Fruit fly (Drosophila melanogaster) whole organism, embryonic: ENCODE data around the gene CG4218.

Experiments used
- Adf1 ChIP-seq: fragments of 200-800 bp; sonication (Bioruptor generic); IDR thresholded peaks from 2 replicates; pipeline ENCODE4 v1.3.6; 2022; ENCODE audit warnings: missing biosample characterization, missing genetic modification characterization
- Bgb ChIP-seq: fragments of 200-800 bp; sonication (Bioruptor generic); IDR thresholded peaks from 2 replicates; pipeline ENCODE4 v1.3.6; 2022; ENCODE audit warnings: missing biosample characterization, missing genetic modification characterization; ENCODE audit not compliant: partially characterized antibody
- C15 ChIP-seq: fragments of 200-800 bp; sonication (Bioruptor generic); IDR thresholded peaks from 3 replicates; pipeline ENCODE4 v1.3.6; 2022; ENCODE audit warnings: missing biosample characterization, missing genetic modification characterization
- CG10543 ChIP-seq: fragments of 200-800 bp; sonication (Bioruptor generic); optimal IDR thresholded peaks from 3 replicates; lab custom pipeline; 2017; ENCODE audit warnings: missing biosample characterization, mild to moderate bottlenecking, missing genetic modification characterization, moderate library complexity
- CG12219 ChIP-seq: fragments of 200-800 bp; sonication (Bioruptor generic); optimal IDR thresholded peaks from 3 replicates; lab custom pipeline; 2018; ENCODE audit warnings: missing biosample characterization, mild to moderate bottlenecking, missing genetic modification characterization
- CG12236 ChIP-seq: fragments of 200-800 bp; sonication (Bioruptor generic); optimal IDR thresholded peaks from 2 replicates; lab custom pipeline; 2016; ENCODE audit warnings: missing biosample characterization, missing genetic modification characterization
- CG13123 ChIP-seq: fragments of 200-800 bp; sonication (Bioruptor generic); optimal IDR thresholded peaks from 2 replicates; lab custom pipeline; 2016; ENCODE audit warnings: missing biosample characterization, missing genetic modification characterization
- CG14014 ChIP-seq: fragments of 200-800 bp; sonication (Bioruptor generic); IDR thresholded peaks from 2 replicates; pipeline ENCODE4 v1.3.6; 2022; ENCODE audit warnings: missing biosample characterization, missing genetic modification characterization
- CG18619 ChIP-seq: fragments of 200-800 bp; sonication (Bioruptor generic); optimal IDR thresholded peaks from 3 replicates; lab custom pipeline; 2017; ENCODE audit warnings: missing biosample characterization, mild to moderate bottlenecking, missing genetic modification characterization
- CG32767 ChIP-seq: fragments of 200-800 bp; sonication (Bioruptor generic); IDR thresholded peaks from 2 replicates; pipeline ENCODE4 v1.3.6; 2022; ENCODE audit warnings: missing biosample characterization, missing genetic modification characterization
- CG34224 ChIP-seq: fragments of 200-800 bp; sonication (Bioruptor generic); IDR thresholded peaks from 3 replicates; pipeline ENCODE4 v1.3.6; 2022; ENCODE audit warnings: missing biosample characterization, missing genetic modification characterization; ENCODE audit not compliant: partially characterized antibody
- CG3726 ChIP-seq: fragments of 200-800 bp; sonication (Bioruptor generic); IDR thresholded peaks from 3 replicates; pipeline ENCODE4, ENCODE4 v1.3.6; 2022; ENCODE audit warnings: missing biosample characterization, missing genetic modification characterization
- CG6689 ChIP-seq: fragments of 200-800 bp; sonication (Bioruptor generic); IDR thresholded peaks from 2 replicates; pipeline ENCODE4 v1.3.6; 2022; ENCODE audit warnings: missing biosample characterization, missing genetic modification characterization
- CG8388 ChIP-seq: fragments of 200-800 bp; sonication (Bioruptor generic); optimal IDR thresholded peaks from 2 replicates; lab custom pipeline; 2019; ENCODE audit warnings: missing biosample characterization, mild to moderate bottlenecking, missing genetic modification characterization, moderate library complexity
- CG8478 ChIP-seq: fragments of >200 bp; optimal IDR thresholded peaks from 2 replicates; lab custom pipeline; 2018
- CG9215 ChIP-seq: fragments of 200-800 bp; sonication (Bioruptor generic); IDR thresholded peaks from 2 replicates; pipeline ENCODE4 v1.3.6; 2022; ENCODE audit warnings: missing biosample characterization, missing genetic modification characterization
- CrebB ChIP-seq: fragments of 200-800 bp; sonication (Bioruptor generic); optimal IDR thresholded peaks from 3 replicates; lab custom pipeline; 2018; ENCODE audit warnings: missing biosample characterization, mild to moderate bottlenecking, missing genetic modification characterization
- Dbx ChIP-seq: fragments of 200-800 bp; sonication (Bioruptor generic); IDR thresholded peaks from 3 replicates; pipeline ENCODE4 v1.3.6; 2022; ENCODE audit warnings: missing biosample characterization, missing genetic modification characterization
- Fer3 ChIP-seq: fragments of 200-800 bp; sonication (Bioruptor generic); optimal IDR thresholded peaks from 2 replicates; lab custom pipeline; 2018; ENCODE audit warnings: missing biosample characterization, mild to moderate bottlenecking, missing genetic modification characterization, moderate library complexity
- Hr51 ChIP-seq, 2 experiments: fragments of 200-800 bp; sonication (Bioruptor generic); optimal IDR thresholded peaks; 2 replicates in 1 of 2; 3 replicates in 1 of 2; lab custom pipeline; 2016 to 2018; ENCODE audit warnings: missing biosample characterization in 2 of 2, missing genetic modification characterization in 2 of 2, mild to moderate bottlenecking in 1 of 2, moderate library complexity in 1 of 2
- Hr78 ChIP-seq, 2 experiments: fragments of 200-800 bp in 1 of 2; fragments of >200 bp in 1 of 2; sonication (Bioruptor generic) in 1 of 2; optimal IDR thresholded peaks; 2 replicates each; lab custom pipeline; 2017 to 2019; ENCODE audit warnings: missing biosample characterization in 2 of 2, missing genetic modification characterization in 2 of 2, mild to moderate bottlenecking in 1 of 2, moderate library complexity in 1 of 2
- Jarid2 ChIP-seq: fragments of 200-800 bp; sonication (Bioruptor generic); optimal IDR thresholded peaks from 3 replicates; lab custom pipeline; 2017; ENCODE audit warnings: mild to moderate bottlenecking, missing biosample characterization, missing genetic modification reagents, missing genetic modification characterization
- Mrtf ChIP-seq: fragments of 200-800 bp; sonication (Bioruptor generic); IDR thresholded peaks from 3 replicates; pipeline ENCODE4 v1.3.6; 2022; ENCODE audit warnings: missing biosample characterization, missing genetic modification characterization
- Myb ChIP-seq: fragments of 200-800 bp; sonication (Bioruptor generic); optimal IDR thresholded peaks from 2 replicates; lab custom pipeline; 2016; ENCODE audit warnings: missing biosample characterization, missing genetic modification characterization
- Nf-YB ChIP-seq: fragments of 200-800 bp; sonication (Bioruptor generic); optimal IDR thresholded peaks from 3 replicates; lab custom pipeline; 2019; ENCODE audit warnings: missing biosample characterization, mild to moderate bottlenecking, missing genetic modification characterization, moderate library complexity
- Spps ChIP-seq: fragments of 200-800 bp; sonication (Bioruptor generic); optimal IDR thresholded peaks from 2 replicates; lab custom pipeline; 2018; ENCODE audit warnings: missing biosample characterization, mild to moderate bottlenecking, missing genetic modification characterization
- Usf ChIP-seq: fragments of 200-800 bp; sonication (Bioruptor generic); optimal IDR thresholded peaks from 2 replicates; lab custom pipeline; 2017; ENCODE audit warnings: missing genotype, missing biosample characterization, missing genetic modification characterization
- ap ChIP-seq: fragments of 200-800 bp; sonication (Bioruptor generic); IDR thresholded peaks from 2 replicates; pipeline ENCODE4 v1.3.6; 2022; ENCODE audit warnings: missing biosample characterization, missing genetic modification characterization
- bsh ChIP-seq, 2 experiments: fragments of 200-800 bp; sonication (Bioruptor generic); optimal IDR thresholded peaks; 2 replicates each; lab custom pipeline; 2017 to 2018; ENCODE audit warnings: mild to moderate bottlenecking in 2 of 2, missing biosample characterization in 2 of 2, missing genetic modification characterization in 2 of 2, moderate library complexity in 1 of 2
- caup ChIP-seq: fragments of 200-800 bp; sonication (Bioruptor generic); optimal IDR thresholded peaks from 3 replicates; lab custom pipeline; 2017; ENCODE audit warnings: missing biosample characterization, mild to moderate bottlenecking, missing genetic modification characterization, moderate library complexity; ENCODE audit not compliant: severe bottlenecking
- cg ChIP-seq: fragments of 200-800 bp; sonication (Bioruptor generic); optimal IDR thresholded peaks from 3 replicates; lab custom pipeline; 2019; ENCODE audit warnings: missing biosample characterization, mild to moderate bottlenecking, missing genetic modification characterization, moderate library complexity
- corto ChIP-seq: fragments of 200-800 bp; sonication (Bioruptor generic); optimal IDR thresholded peaks from 2 replicates; lab custom pipeline; 2016; ENCODE audit warnings: missing biosample characterization, mild to moderate bottlenecking, missing genetic modification characterization, moderate library complexity
- disco-r ChIP-seq: fragments of 200-800 bp; sonication (Bioruptor generic); optimal IDR thresholded peaks from 2 replicates; lab custom pipeline; 2016; ENCODE audit warnings: missing biosample characterization, missing genetic modification characterization
- fu2 ChIP-seq: fragments of 200-800 bp; sonication (Bioruptor generic); optimal IDR thresholded peaks from 2 replicates; lab custom pipeline; 2016; ENCODE audit warnings: missing biosample characterization, missing genetic modification characterization
- gro ChIP-seq: fragments of 200-800 bp; sonication (Bioruptor generic); optimal IDR thresholded peaks from 2 replicates; lab custom pipeline; 2016; ENCODE audit warnings: missing biosample characterization, missing genetic modification characterization
- her ChIP-seq: fragments of 200-800 bp; sonication (Bioruptor generic); optimal IDR thresholded peaks from 2 replicates; lab custom pipeline; 2016; ENCODE audit warnings: missing biosample characterization, missing genetic modification characterization
- inv ChIP-seq: fragments of 200-800 bp; sonication (Bioruptor generic); IDR thresholded peaks from 2 replicates; pipeline ENCODE4 v1.3.6; 2022; ENCODE audit warnings: missing biosample characterization, missing genetic modification characterization; ENCODE audit not compliant: partially characterized antibody
- kay ChIP-seq: fragments of 200-800 bp; sonication (Bioruptor generic); optimal IDR thresholded peaks from 2 replicates; lab custom pipeline; 2016; ENCODE audit warnings: missing biosample characterization, missing genetic modification characterization
- nerfin-2 ChIP-seq: fragments of 200-800 bp; sonication (Bioruptor generic); IDR thresholded peaks from 2 replicates; pipeline ENCODE4 v1.3.6; 2022; ENCODE audit warnings: missing biosample characterization, missing genetic modification characterization; ENCODE audit not compliant: partially characterized antibody
- nmo ChIP-seq: fragments of 200-800 bp; sonication (Bioruptor generic); optimal IDR thresholded peaks from 2 replicates; lab custom pipeline; 2018; ENCODE audit warnings: missing biosample characterization, mild to moderate bottlenecking, missing genetic modification characterization, moderate library complexity
- otp ChIP-seq: fragments of 200-800 bp; sonication (Bioruptor generic); IDR thresholded peaks from 3 replicates; pipeline ENCODE4, ENCODE4 v1.3.6; 2022; ENCODE audit warnings: missing biosample characterization, missing genetic modification characterization
- sc ChIP-seq, 3 experiments: fragments of >200 bp in 2 of 3; fragments of 200-800 bp in 1 of 3; sonication (Bioruptor generic) in 1 of 3; optimal IDR thresholded peaks; 2 replicates in 2 of 3; 3 replicates in 1 of 3; lab custom pipeline; 2017; ENCODE audit warnings: mild to moderate bottlenecking in 1 of 3, missing biosample characterization in 1 of 3, missing genetic modification characterization in 1 of 3, missing genetic modification reagents in 1 of 3
- sd ChIP-seq: fragments of 200-800 bp; sonication (Bioruptor generic); optimal IDR thresholded peaks from 3 replicates; lab custom pipeline; 2018; ENCODE audit warnings: missing biosample characterization, mild to moderate bottlenecking, missing genetic modification characterization, moderate library complexity
- sens ChIP-seq: fragments of 200-800 bp; sonication (Bioruptor generic); peaks from one replicate; lab custom pipeline; 2016; ENCODE audit warnings: missing biosample characterization, missing genetic modification characterization
- twi ChIP-seq: fragments of 200-800 bp; optimal IDR thresholded peaks from 2 replicates; lab custom pipeline; 2019; ENCODE audit warnings: missing biosample characterization, mild to moderate bottlenecking, missing genetic modification characterization, moderate library complexity
- usp ChIP-seq: fragments of >200 bp; optimal IDR thresholded peaks from 2 replicates; lab custom pipeline; 2017; ENCODE audit warnings: missing biosample characterization, missing genetic modification characterization
- wdn ChIP-seq: fragments of 200-800 bp; sonication (Bioruptor generic); IDR thresholded peaks from 2 replicates; pipeline ENCODE4 v1.3.6; 2022; ENCODE audit warnings: missing biosample characterization, missing genetic modification characterization
- z ChIP-seq: fragments of 200-800 bp; sonication (Bioruptor generic); IDR thresholded peaks from 3 replicates; pipeline ENCODE4 v1.3.6; 2022; ENCODE audit warnings: missing biosample characterization, missing genetic modification characterization

CG4218 gene

DNA sequence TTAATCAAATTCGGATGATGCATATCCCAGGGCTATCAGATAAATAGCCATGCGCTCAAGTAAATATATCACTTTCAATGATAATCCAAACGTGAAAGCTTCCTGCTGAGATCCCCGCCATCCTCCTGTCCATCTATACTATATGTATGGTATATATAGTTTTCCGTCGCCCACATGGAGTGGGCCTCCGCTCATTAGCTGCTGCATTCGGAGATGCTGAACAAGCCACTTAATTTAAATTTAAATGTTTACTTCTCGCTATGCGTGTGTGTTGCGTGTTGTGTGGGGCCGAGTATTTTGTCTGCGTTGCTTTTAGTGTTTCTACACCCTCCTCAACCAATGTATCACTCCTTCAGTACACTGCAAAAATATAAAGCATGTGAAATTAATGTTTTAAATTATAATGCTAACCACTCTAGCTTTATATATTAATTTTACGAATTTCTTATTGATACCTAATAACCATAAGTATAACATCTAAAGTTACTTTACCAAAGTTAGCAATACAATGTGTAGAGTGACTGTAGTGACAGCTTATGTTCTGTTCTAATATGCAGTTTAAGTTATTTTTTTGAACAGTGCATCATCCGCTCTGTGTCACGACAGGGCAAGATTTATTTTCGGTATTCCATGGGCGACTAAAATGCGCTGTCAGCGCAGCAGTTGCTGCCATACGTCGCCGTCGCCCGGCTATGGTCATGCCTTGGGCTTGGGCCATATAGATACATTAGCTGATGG, 2.1 kb downstream of the CG4218 start (continued):
- TF ChIP-seq disco-r (GFP tag; lab: Kevin White, UChicago) = peak; percentile 67
- peak; percentile 17 for TF ChIP-seq corto (GFP tag; lab: Kevin White, UChicago)
- peak; percentile 81 for TF ChIP-seq CG10543 (GFP tag; lab: Kevin White, UChicago)
- TF ChIP-seq CG34224 = no peak
- TF ChIP-seq CG6689 (GFP tag; lab: Robert Waterston, UW) = peak; percentile 87
- TF ChIP-seq CG3726 (GFP tag; lab: Robert Waterston, UW) = peak; percentile 72; the same call in 2 of the 3 replicates
- peak; percentile 78 for TF ChIP-seq CG12236
- TF ChIP-seq Myb (GFP tag; lab: Kevin White, UChicago) = peak; percentile 29
- TF ChIP-seq CG13123 (GFP tag; lab: Kevin White, UChicago) = peak; percentile 83
- peak; percentile 85 for TF ChIP-seq CG12219 (GFP tag; lab: Kevin White, UChicago)
- peak; percentile 62; the same call in 2 of the 3 replicates for TF ChIP-seq otp (GFP tag; lab: Robert Waterston, UW)
- TF ChIP-seq CG32767 (GFP tag; lab: Robert Waterston, UW) = peak; percentile 76
- TF ChIP-seq nmo (GFP tag; lab: Kevin White, UChicago) = peak; percentile 96
- peak; percentile 82 for TF ChIP-seq CG18619 (GFP tag; lab: Kevin White, UChicago)
- TF ChIP-seq Jarid2 (GFP tag; lab: Kevin White, UChicago) = peak; percentile 60
- peak; percentile 94 for TF ChIP-seq CG8388 (GFP tag; lab: Kevin White, UChicago)
- peak; percentile 46 for TF ChIP-seq Usf (GFP tag; lab: Kevin White, UChicago)
- no peak for TF ChIP-seq Bgb (GFP tag; lab: Robert Waterston, UW)
- no peak for TF ChIP-seq C15 (GFP tag; lab: Robert Waterston, UW)
- peak; percentile 76 for TF ChIP-seq Fer3 (tag; lab: Kevin White, UChicago)
- peak; percentile 58 for TF ChIP-seq caup (GFP tag; lab: Kevin White, UChicago)
- no peak for TF ChIP-seq usp (GFP tag; lab: Kevin White, UChicago)
- TF ChIP-seq Dbx = no peak
- TF ChIP-seq fu2 (GFP tag; lab: Kevin White, UChicago) = peak; percentile 6
- TF ChIP-seq wdn (GFP tag; lab: Robert Waterston, UW) = peak; percentile 13; the same call in 1 of the 2 replicates
- no peak for TF ChIP-seq nerfin-2 (GFP tag; lab: Robert Waterston, UW)
- TF ChIP-seq her (GFP tag; lab: Kevin White, UChicago) = no peak
- peak; percentile 88 for TF ChIP-seq twi (tag; lab: Kevin White, UChicago)
- TF ChIP-seq Adf1 (GFP tag; lab: Robert Waterston, UW) = no peak
- TF ChIP-seq sd (tag; lab: Kevin White, UChicago) = peak; percentile 74
- TF ChIP-seq gro (GFP tag; lab: Kevin White, UChicago) = no peak
- TF ChIP-seq Spps (tag; lab: Kevin White, UChicago) = peak; percentile 91
- peak in 1 of 2 experiments; percentile 87 for TF ChIP-seq Hr78 (GFP tag; optimal IDR thresholded peaks at IDR 0.05; lab: Kevin White, UChicago)
- peak; percentile 50 to 97 for TF ChIP-seq bsh (GFP tag; optimal IDR thresholded peaks at IDR 0.05; lab: Kevin White, UChicago)
- peak; percentile 38 to 93 for TF ChIP-seq Hr51 (GFP tag; optimal IDR thresholded peaks at IDR 0.05; lab: Kevin White, UChicago)
- peak; percentile 73 for TF ChIP-seq Nf-YB (GFP tag; lab: Kevin White, UChicago)
- peak; percentile 32; the same call in 1 of the 2 replicates for TF ChIP-seq ap
- peak; percentile 45 for TF ChIP-seq CG9215
- no peak for TF ChIP-seq CG8478 (lab: Kevin White, UChicago)
- TF ChIP-seq inv (GFP tag; lab: Robert Waterston, UW) = no peak
- TF ChIP-seq kay (GFP tag; lab: Kevin White, UChicago) = peak; percentile 83
- peak; percentile 98 for TF ChIP-seq sens (GFP tag; lab: Kevin White, UChicago)
- peak; percentile 74 for TF ChIP-seq CrebB (tag; lab: Kevin White, UChicago)
- TF ChIP-seq Mrtf (GFP tag; lab: Robert Waterston, UW) = peak; percentile 76
- no peak for TF ChIP-seq sc (optimal IDR thresholded peaks at IDR 0.05; lab: Kevin White, UChicago)
- peak; percentile 92 for TF ChIP-seq sc (GFP tag; optimal IDR thresholded peaks at IDR 0.05; lab: Kevin White, UChicago)
- 0 out of 2 replicates have a peak, but pooled peaks have one; percentile 35 for TF ChIP-seq CG14014
- peak; percentile 15 for TF ChIP-seq cg (GFP tag; lab: Kevin White, UChicago)
- no peak for TF ChIP-seq z
